Worm (Caenorhabditis elegans) whole organism, L1 larva: ENCODE measurements around the gene hlh-10.
A peak's percentile ranks its signal among the peaks of the same experiment; 100 is the strongest.

Experiments
- C34B4.2 ChIP-seq: sonication (generic microtip); optimal IDR thresholded peaks from 2 replicates; lab custom pipeline; 2017; ENCODE audit warnings: mild to moderate bottlenecking, missing genetic modification characterization, missing compliant biosample characterization
- alr-1 ChIP-seq: fragments of 200-800 bp; sonication (Bioruptor generic); optimal IDR thresholded peaks from 2 replicates; lab custom pipeline; 2018; ENCODE audit warnings: borderline replicate concordance, mild to moderate bottlenecking, missing genetic modification characterization, missing compliant biosample characterization
- ama-1 ChIP-seq: fragments of 150-350 bp; optimal IDR thresholded peaks from 2 replicates; lab custom pipeline; 2014
- blmp-1 ChIP-seq: fragments of 150-350 bp; optimal IDR thresholded peaks from 2 replicates; lab custom pipeline; 2014; ENCODE audit warnings: missing biosample characterization, missing genetic modification characterization
- ceh-8 ChIP-seq: fragments of 200-800 bp; sonication (Bioruptor generic); optimal IDR thresholded peaks from 2 replicates; lab custom pipeline; 2018; ENCODE audit warnings: mild to moderate bottlenecking, missing genetic modification characterization, moderate library complexity, missing compliant biosample characterization
- ceh-88 ChIP-seq: fragments of 200-800 bp; sonication (Bioruptor generic); IDR thresholded peaks from 2 replicates; pipeline ENCODE4 v1.3.6; 2022; ENCODE audit warnings: missing genetic modification characterization, missing compliant biosample characterization
- dpl-1 ChIP-seq, 3 experiments: fragments of 150-350 bp in 2 of 3; sonication (generic microtip) in 1 of 3; optimal IDR thresholded peaks; 2 replicates each; lab custom pipeline; 2014 to 2017; ENCODE audit warnings: missing biosample characterization in 3 of 3, missing genetic modification characterization in 3 of 3, missing genetic modification reagents in 3 of 3
- dsc-1 ChIP-seq: sonication (generic microtip); optimal IDR thresholded peaks from 2 replicates; lab custom pipeline; 2016; ENCODE audit warnings: mild to moderate bottlenecking, missing genetic modification characterization, missing compliant biosample characterization
- efl-1 ChIP-seq, 4 experiments: fragments of 150-350 bp; optimal IDR thresholded peaks in 3 of 4; peaks in 1 of 4; 1 replicate in 1 of 4; 2 replicates in 3 of 4; lab custom pipeline; 2014; ENCODE audit warnings: missing biosample characterization in 2 of 4, missing genetic modification characterization in 2 of 4, missing genetic modification reagents in 2 of 4
- efl-3 ChIP-seq: fragments of 200-800 bp; sonication (Bioruptor generic); optimal IDR thresholded peaks from 2 replicates; lab custom pipeline; 2018; ENCODE audit warnings: mild to moderate bottlenecking, missing genetic modification characterization, missing compliant biosample characterization
- elt-2 ChIP-seq: sonication (generic microtip); optimal IDR thresholded peaks from 2 replicates; lab custom pipeline; 2016; ENCODE audit warnings: missing genetic modification characterization, mild to moderate bottlenecking, inconsistent platforms, missing compliant biosample characterization, missing genetic modification reagents
- elt-3 ChIP-seq, 6 experiments: fragments of 150-350 bp in 1 of 6; sonication (generic microtip); optimal IDR thresholded peaks; 2 replicates each; lab custom pipeline; 2017 to 2018; ENCODE audit warnings: missing biosample characterization in 6 of 6, missing genetic modification characterization in 6 of 6, inconsistent platforms in 1 of 6
- fos-1 ChIP-seq: fragments of 150-350 bp; optimal IDR thresholded peaks from 2 replicates; lab custom pipeline; 2014; ENCODE audit warnings: missing biosample characterization, missing genetic modification characterization
- isw-1 ChIP-seq: fragments of 200-800 bp; sonication (Bioruptor generic); IDR thresholded peaks from 2 replicates; pipeline ENCODE4 v1.3.6; 2022; ENCODE audit warnings: missing genetic modification characterization, missing compliant biosample characterization
- jun-1 ChIP-seq: fragments of 150-350 bp; optimal IDR thresholded peaks from 2 replicates; lab custom pipeline; 2014; ENCODE audit warnings: missing biosample characterization, missing genetic modification reagents, missing genetic modification characterization
- lin-14 ChIP-seq: fragments of 200-800 bp; sonication (Bioruptor generic); optimal IDR thresholded peaks from 2 replicates; lab custom pipeline; 2018; ENCODE audit warnings: mild to moderate bottlenecking, missing genetic modification characterization, moderate library complexity, missing compliant biosample characterization
- mab-9 ChIP-seq: fragments of 200-800 bp; sonication (Bioruptor generic); IDR thresholded peaks from 2 replicates; pipeline ENCODE4 v1.3.6; 2022; ENCODE audit warnings: missing genetic modification reagents, missing genetic modification characterization, missing compliant biosample characterization
- mep-1 ChIP-seq: fragments of 150-350 bp; optimal IDR thresholded peaks from 2 replicates; lab custom pipeline; 2014; ENCODE audit warnings: missing biosample characterization, missing genetic modification characterization
- nhr-11 ChIP-seq: fragments of 150-350 bp; optimal IDR thresholded peaks from 2 replicates; lab custom pipeline; 2014; ENCODE audit warnings: missing biosample characterization, missing genetic modification characterization
- nhr-20 ChIP-seq: sonication (generic microtip); optimal IDR thresholded peaks from 2 replicates; lab custom pipeline; 2016; ENCODE audit warnings: mild to moderate bottlenecking, missing genetic modification characterization, missing compliant biosample characterization
- nhr-28 ChIP-seq: fragments of 150-350 bp; optimal IDR thresholded peaks from 2 replicates; lab custom pipeline; 2014; ENCODE audit warnings: missing biosample characterization, missing genetic modification characterization
- nhr-71 ChIP-seq: sonication (generic microtip); optimal IDR thresholded peaks from 2 replicates; lab custom pipeline; 2016; ENCODE audit warnings: mild to moderate bottlenecking, missing genetic modification characterization, moderate library complexity, missing compliant biosample characterization
- nhr-77 ChIP-seq: fragments of 150-350 bp; optimal IDR thresholded peaks from 2 replicates; lab custom pipeline; 2014; ENCODE audit warnings: missing biosample characterization, missing genetic modification characterization
- nhr-85 ChIP-seq: sonication (generic microtip); peaks from one replicate; lab custom pipeline; 2016; ENCODE audit warnings: missing genetic modification characterization, inconsistent platforms, missing compliant biosample characterization
- pag-3 ChIP-seq: sonication (generic microtip); optimal IDR thresholded peaks from 2 replicates; lab custom pipeline; 2017; ENCODE audit warnings: missing genetic modification characterization, mild to moderate bottlenecking, missing compliant biosample characterization, antibody characterized with exemption, borderline replicate concordance; ENCODE audit not compliant: insufficient read depth
- pax-3 ChIP-seq: fragments of 200-800 bp; sonication (Bioruptor generic); optimal IDR thresholded peaks from 2 replicates; lab custom pipeline; 2018; ENCODE audit warnings: mild to moderate bottlenecking, missing genetic modification characterization, moderate library complexity, missing compliant biosample characterization
- pqm-1 ChIP-seq: sonication (generic microtip); optimal IDR thresholded peaks from 3 replicates; lab custom pipeline; 2017; ENCODE audit warnings: missing biosample characterization, missing genetic modification characterization
- snu-23 ChIP-seq: sonication (generic microtip); optimal IDR thresholded peaks from 2 replicates; lab custom pipeline; 2016; ENCODE audit warnings: missing genetic modification characterization, missing compliant biosample characterization
- sox-4 ChIP-seq: sonication (generic microtip); optimal IDR thresholded peaks from 2 replicates; lab custom pipeline; 2016; ENCODE audit warnings: missing genetic modification characterization, missing compliant biosample characterization
- tlp-1 ChIP-seq: fragments of 150-350 bp; optimal IDR thresholded peaks from 2 replicates; lab custom pipeline; 2014; ENCODE audit warnings: missing biosample characterization, missing genetic modification characterization
- unc-30 ChIP-seq: sonication (generic microtip); optimal IDR thresholded peaks from 2 replicates; lab custom pipeline; 2017; ENCODE audit warnings: missing biosample characterization, missing genetic modification characterization
- xbp-1 ChIP-seq: sonication (generic microtip); optimal IDR thresholded peaks from 2 replicates; lab custom pipeline; 2016; ENCODE audit warnings: missing genetic modification characterization, missing compliant biosample characterization

The hlh-10 gene

DNA sequence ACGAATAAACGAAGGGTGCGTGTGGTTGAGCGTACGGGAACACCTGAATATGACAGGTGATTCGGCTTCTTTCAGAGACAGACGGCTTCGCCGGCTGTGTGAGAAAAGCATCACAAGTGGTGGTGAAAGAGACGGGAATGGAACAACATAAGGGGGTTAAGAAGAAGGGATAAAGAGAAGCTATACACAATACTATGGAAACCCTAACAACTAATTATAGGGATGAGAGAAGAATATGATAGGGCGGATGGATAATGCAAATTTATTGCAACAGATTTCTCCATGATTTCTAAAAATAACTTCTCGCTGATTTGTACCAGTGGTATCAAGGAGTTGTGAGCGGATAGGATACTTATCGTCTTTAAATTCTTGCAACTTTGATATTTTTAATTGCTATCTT is at the start of gene hlh-10:
Gene hlh-10 (minus strand): TSS at position 101 of the 400 bp plus-strand sequence.
- TF ChIP-seq efl-3 (GFP tag; lab: Kevin White, UChicago) (no peak), dsc-1 (tag; lab: Kevin White, UChicago) (peak; percentile 9), elt-2 (no peak), nhr-85 (no peak)
- TF ChIP-seq, all 84 proteins: peak for 1

DNA sequence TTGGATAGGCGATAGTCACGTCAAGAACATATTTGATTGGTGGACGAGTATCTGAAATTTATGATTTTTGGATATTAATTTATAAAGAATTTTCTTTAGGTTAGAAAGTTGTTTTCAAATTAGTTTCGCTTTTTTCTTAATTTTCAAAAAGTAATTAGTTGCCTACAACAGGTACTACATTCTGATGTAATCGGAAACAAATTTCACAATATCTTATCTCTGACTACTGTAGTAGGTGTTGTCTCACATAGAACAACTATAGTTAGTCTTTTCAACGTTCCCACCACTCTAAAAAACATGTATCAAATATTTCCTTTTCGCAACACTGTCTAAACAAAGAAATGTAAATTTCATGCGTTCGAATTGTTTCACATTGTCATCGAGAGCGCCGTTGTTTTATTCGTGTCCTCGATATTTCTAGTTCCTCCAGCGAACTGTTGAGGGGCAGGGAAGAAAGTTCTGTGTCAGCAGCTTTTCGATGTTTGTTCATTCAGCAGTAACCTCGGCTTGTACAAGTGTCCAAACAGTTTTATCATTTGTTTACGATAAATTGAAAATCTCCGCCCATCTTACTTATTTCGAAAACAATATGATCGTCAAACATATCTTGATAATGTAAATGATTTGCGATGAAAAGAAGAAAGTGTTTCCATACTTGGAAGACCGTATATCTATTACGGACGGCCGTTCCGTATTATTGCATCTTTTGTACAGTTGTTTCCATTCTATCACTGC is 47.4 kb upstream of the hlh-10 start:
- TF ChIP-seq pqm-1 (tag; lab: Kevin White, UChicago), result no peak
- peak; percentile 36 for TF ChIP-seq blmp-1 (tag; lab: Kevin White, UChicago)
- no peak for TF ChIP-seq efl-1 (optimal IDR thresholded peaks at IDR 0.05; lab: Kevin White, UChicago)
- peak in 1 of 2 experiments; percentile 63 for TF ChIP-seq efl-1 (GFP tag; optimal IDR thresholded peaks at IDR 0.05 in 1 of 2; lab: Kevin White, UChicago)

DNA sequence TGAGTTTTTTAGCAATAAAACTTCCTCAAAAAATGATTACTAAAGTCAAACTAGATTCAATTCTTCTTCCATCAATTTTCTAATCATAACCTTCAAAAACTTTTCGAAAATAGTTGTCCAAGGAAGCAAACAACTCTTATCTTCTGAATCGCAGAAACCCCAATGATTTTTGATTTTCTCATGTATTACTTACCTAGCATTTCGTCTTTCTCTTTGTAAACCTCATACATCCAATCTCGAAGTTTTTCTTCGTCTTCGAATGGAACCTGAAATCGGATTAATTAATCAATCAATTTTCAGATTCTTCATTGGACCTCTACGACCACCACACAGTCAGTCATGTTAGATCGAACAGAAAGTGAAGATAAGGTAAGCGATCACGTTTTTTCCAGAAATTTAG is 46.7 kb upstream of the hlh-10 start, which contains the start of gene K07B1.4:
Gene K07B1.4 (plus strand): TSS at position 301 of the 400 bp plus-strand sequence.
- TF ChIP-seq efl-3 (GFP tag; lab: Kevin White, UChicago) (no peak), fos-1 (tag; lab: Kevin White, UChicago) (no peak), nhr-77 (tag; lab: Kevin White, UChicago) (no peak)

DNA sequence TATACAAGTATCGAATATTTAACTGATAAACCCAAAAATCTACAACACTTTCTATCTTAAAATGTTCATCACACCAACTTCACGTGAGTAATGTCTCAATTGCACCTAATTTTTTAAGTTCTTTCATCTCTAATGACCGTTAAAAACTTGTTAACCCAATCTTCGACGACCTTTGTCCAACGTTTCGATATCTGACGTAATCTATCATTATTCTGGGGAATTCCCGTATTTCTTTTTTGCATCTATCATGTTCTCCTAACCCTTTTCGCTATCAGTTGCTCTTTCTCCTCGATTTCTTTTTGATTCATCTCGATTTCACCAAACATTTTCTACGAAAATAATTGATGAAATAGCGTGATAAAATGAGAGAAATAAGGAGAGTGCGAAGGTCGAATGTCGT is 45.7 kb upstream of the hlh-10 start:
- TF ChIP-seq nhr-20, result peak; percentile 15
- TF ChIP-seq ceh-8 (GFP tag; lab: Kevin White, UChicago), result no peak
- TF ChIP-seq jun-1, result no peak
- TF ChIP-seq blmp-1 (tag; lab: Kevin White, UChicago), result peak; percentile 51
- peak in 3 of 6 experiments; percentile 16 to 40 (median 23) for TF ChIP-seq elt-3 (tag; optimal IDR thresholded peaks at IDR 0.05; lab: Kevin White, UChicago)
- peak; percentile 71 for TF ChIP-seq nhr-85
- TF ChIP-seq elt-2, result peak; percentile 23
- TF ChIP-seq ama-1 (lab: Kevin White, UChicago), result no peak
- TF ChIP-seq snu-23 (GFP tag; lab: Kevin White, UChicago), result peak; percentile 15
- peak; percentile 4 for TF ChIP-seq mep-1 (tag; lab: Kevin White, UChicago)
- peak; percentile 45 for TF ChIP-seq lin-14 (GFP tag; lab: Kevin White, UChicago)
- TF ChIP-seq sox-4, result no peak
- TF ChIP-seq nhr-71, result peak; percentile 13

DNA sequence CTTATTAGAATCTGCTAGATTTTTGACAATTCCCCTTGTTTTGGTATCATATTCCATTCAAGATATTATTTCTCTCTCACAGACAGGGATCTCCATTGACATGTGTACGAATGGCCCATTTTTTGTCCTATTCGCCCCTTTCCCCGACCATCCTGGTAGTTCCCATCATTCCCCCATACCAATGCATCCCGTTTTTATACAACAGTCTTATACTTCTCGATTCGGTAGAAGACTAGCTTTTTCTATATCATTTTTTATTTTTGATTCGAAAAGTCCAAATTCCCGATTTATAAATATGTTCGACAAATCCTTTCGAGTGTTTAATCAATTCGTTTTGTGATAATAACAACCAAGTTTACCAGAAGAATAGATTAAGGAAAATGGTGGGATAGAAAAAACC is 44.9 kb upstream of the hlh-10 start:
- TF ChIP-seq fos-1 (tag; lab: Kevin White, UChicago) (no peak), nhr-71 (no peak), unc-30 (tag; lab: Kevin White, UChicago) (no peak), alr-1 (tag; lab: Kevin White, UChicago) (no peak), tlp-1 (tag; lab: Kevin White, UChicago) (no peak), snu-23 (GFP tag; lab: Kevin White, UChicago) (no peak), xbp-1 (tag; lab: Kevin White, UChicago) (no peak), pag-3 (tag; lab: Kevin White, UChicago) (no peak), mab-9 (no peak), nhr-11 (tag; lab: Kevin White, UChicago) (no peak), C34B4.2 (tag; lab: Kevin White, UChicago) (no peak), nhr-28 (no peak), ceh-88 (GFP tag; lab: Robert Waterston, UW) (no peak), dsc-1 (tag; lab: Kevin White, UChicago) (no peak), isw-1 (no peak), ama-1 (lab: Kevin White, UChicago) (no peak), dpl-1 (GFP tag; optimal IDR thresholded peaks at IDR 0.05; lab: Kevin White, UChicago) (no peak), pax-3 (tag; lab: Kevin White, UChicago) (no peak), jun-1 (no peak)
- TF ChIP-seq, all 84 proteins: peak for 0
